Fruit fly (Drosophila melanogaster) whole organism, embryonic: ENCODE measurements around the gene CG46387.

Source experiments
- Ada2b ChIP-seq: fragments of 200-800 bp; sonication (Bioruptor generic); IDR thresholded peaks from 2 replicates; pipeline ENCODE4 v1.3.6; 2022; ENCODE audit warnings: missing biosample characterization, missing genetic modification characterization
- Blimp-1 ChIP-seq: fragments of 200-800 bp; sonication (Bioruptor generic); optimal IDR thresholded peaks from 3 replicates; lab custom pipeline; 2018; ENCODE audit warnings: missing biosample characterization, missing genetic modification characterization, mild to moderate bottlenecking, moderate library complexity, missing genetic modification reagents
- CG11504 ChIP-seq: fragments of 200-800 bp; sonication (Bioruptor generic); optimal IDR thresholded peaks from 3 replicates; lab custom pipeline; 2019; ENCODE audit warnings: missing biosample characterization, mild to moderate bottlenecking, missing genetic modification characterization, moderate library complexity
- CG11695 ChIP-seq: fragments of 200-800 bp; sonication (Bioruptor generic); IDR thresholded peaks from 3 replicates; pipeline ENCODE4 v1.3.6; 2022; ENCODE audit warnings: missing biosample characterization, missing genetic modification characterization
- CG16779 ChIP-seq: fragments of 200-800 bp; sonication (Bioruptor generic); IDR thresholded peaks from 2 replicates; pipeline ENCODE4 v1.3.6; 2022; ENCODE audit warnings: missing biosample characterization, missing genetic modification characterization
- CG1832 ChIP-seq: fragments of 200-800 bp; sonication (Bioruptor generic); optimal IDR thresholded peaks from 2 replicates; lab custom pipeline; 2017; ENCODE audit warnings: missing biosample characterization, mild to moderate bottlenecking, missing genetic modification characterization, inconsistent platforms
- CG2116 ChIP-seq: fragments of 200-800 bp; sonication (Bioruptor generic); optimal IDR thresholded peaks from 3 replicates; lab custom pipeline; 2018; ENCODE audit warnings: missing biosample characterization, mild to moderate bottlenecking, missing genetic modification characterization
- CG2199 ChIP-seq: fragments of 200-800 bp; sonication (Bioruptor generic); IDR thresholded peaks from 3 replicates; pipeline ENCODE4 v1.3.6; 2022; ENCODE audit warnings: missing biosample characterization, missing genetic modification characterization
- CG34224 ChIP-seq: fragments of 200-800 bp; sonication (Bioruptor generic); IDR thresholded peaks from 3 replicates; pipeline ENCODE4 v1.3.6; 2022; ENCODE audit warnings: missing biosample characterization, missing genetic modification characterization; ENCODE audit not compliant: partially characterized antibody
- CG42726 ChIP-seq: fragments of 200-800 bp; sonication (Bioruptor generic); IDR thresholded peaks from 2 replicates; pipeline ENCODE4 v1.3.6; 2022; ENCODE audit warnings: missing biosample characterization, missing genetic modification characterization; ENCODE audit not compliant: partially characterized antibody
- CG4730 ChIP-seq: fragments of 200-800 bp; sonication (Bioruptor generic); IDR thresholded peaks from 2 replicates; pipeline ENCODE4 v1.3.6; 2022; ENCODE audit warnings: missing biosample characterization, missing genetic modification characterization
- CG8924 ChIP-seq: fragments of 200-800 bp; optimal IDR thresholded peaks from 3 replicates; lab custom pipeline; 2019; ENCODE audit warnings: missing biosample characterization, mild to moderate bottlenecking, missing genetic modification characterization, moderate library complexity
- CG9876 ChIP-seq: fragments of 200-800 bp; sonication (Bioruptor generic); optimal IDR thresholded peaks from 2 replicates; lab custom pipeline; 2016; ENCODE audit warnings: missing biosample characterization, missing genetic modification characterization
- CrebB ChIP-seq: fragments of 200-800 bp; sonication (Bioruptor generic); optimal IDR thresholded peaks from 3 replicates; lab custom pipeline; 2018; ENCODE audit warnings: missing biosample characterization, mild to moderate bottlenecking, missing genetic modification characterization
- D19B ChIP-seq: fragments of 200-800 bp; sonication (Bioruptor generic); optimal IDR thresholded peaks from 2 replicates; lab custom pipeline; 2017; ENCODE audit warnings: missing biosample characterization, mild to moderate bottlenecking, missing genetic modification characterization
- Ets65A ChIP-seq: fragments of 200-800 bp; sonication (Bioruptor generic); peaks from one replicate; lab custom pipeline; 2016; ENCODE audit warnings: missing biosample characterization, missing genetic modification characterization
- Fer2 ChIP-seq: fragments of 200-800 bp; sonication (Bioruptor generic); optimal IDR thresholded peaks from 2 replicates; lab custom pipeline; 2018; ENCODE audit warnings: missing biosample characterization, mild to moderate bottlenecking, missing genetic modification characterization, moderate library complexity
- H2.0 ChIP-seq: fragments of 200-800 bp; sonication (Bioruptor generic); IDR thresholded peaks from 2 replicates; pipeline ENCODE4 v1.3.6; 2022; ENCODE audit warnings: missing biosample characterization, missing genetic modification characterization
- Hr78 ChIP-seq, 2 experiments: fragments of 200-800 bp in 1 of 2; fragments of >200 bp in 1 of 2; sonication (Bioruptor generic) in 1 of 2; optimal IDR thresholded peaks; 2 replicates each; lab custom pipeline; 2017 to 2019; ENCODE audit warnings: missing biosample characterization in 2 of 2, missing genetic modification characterization in 2 of 2, mild to moderate bottlenecking in 1 of 2, moderate library complexity in 1 of 2
- Kr ChIP-seq: fragments of 200-800 bp; sonication (Bioruptor generic); optimal IDR thresholded peaks from 2 replicates; lab custom pipeline; 2017; ENCODE audit warnings: missing biosample characterization, mild to moderate bottlenecking, missing genetic modification characterization
- Med ChIP-seq: fragments of 200-800 bp; sonication (Bioruptor generic); peaks from one replicate; lab custom pipeline; 2016; ENCODE audit warnings: missing biosample characterization, missing genetic modification characterization, mild to moderate bottlenecking, inconsistent platforms, moderate library complexity
- Sox102F ChIP-seq: fragments of 200-800 bp; sonication (Bioruptor generic); optimal IDR thresholded peaks from 2 replicates; lab custom pipeline; 2018; ENCODE audit warnings: missing biosample characterization, mild to moderate bottlenecking, missing genetic modification characterization, moderate library complexity
- ato ChIP-seq: fragments of 200-800 bp; sonication (Bioruptor generic); IDR thresholded peaks from 2 replicates; pipeline ENCODE4 v1.3.6; 2022; ENCODE audit warnings: missing biosample characterization, missing genetic modification characterization; ENCODE audit not compliant: partially characterized antibody
- bsh ChIP-seq, 2 experiments: fragments of 200-800 bp; sonication (Bioruptor generic); optimal IDR thresholded peaks; 2 replicates each; lab custom pipeline; 2017 to 2018; ENCODE audit warnings: mild to moderate bottlenecking in 2 of 2, missing biosample characterization in 2 of 2, missing genetic modification characterization in 2 of 2, moderate library complexity in 1 of 2
- chinmo ChIP-seq: fragments of 200-800 bp; sonication (Bioruptor generic); IDR thresholded peaks from 4 replicates; pipeline ENCODE4 v1.3.6; 2022; ENCODE audit warnings: missing biosample characterization, missing genetic modification characterization; ENCODE audit not compliant: partially characterized antibody
- crol ChIP-seq: fragments of 200-800 bp; sonication (Bioruptor generic); IDR thresholded peaks from 2 replicates; pipeline ENCODE4 v1.3.6; 2022; ENCODE audit warnings: missing biosample characterization, missing genetic modification characterization
- eve ChIP-seq, 2 experiments: fragments of >200 bp; optimal IDR thresholded peaks; 2 replicates each; lab custom pipeline; 2017; ENCODE audit warnings: missing biosample characterization in 2 of 2, missing genetic modification characterization in 2 of 2
- ftz-f1 ChIP-seq: fragments of 200-800 bp; sonication (Bioruptor generic); optimal IDR thresholded peaks from 2 replicates; lab custom pipeline; 2016; ENCODE audit warnings: missing biosample characterization, missing genetic modification characterization
- gem ChIP-seq: fragments of 200-800 bp; sonication (Bioruptor generic); optimal IDR thresholded peaks from 2 replicates; lab custom pipeline; 2019; ENCODE audit warnings: missing biosample characterization, mild to moderate bottlenecking, missing genetic modification characterization, moderate library complexity
- her ChIP-seq: fragments of 200-800 bp; sonication (Bioruptor generic); optimal IDR thresholded peaks from 2 replicates; lab custom pipeline; 2016; ENCODE audit warnings: missing biosample characterization, missing genetic modification characterization
- hkb ChIP-seq, 2 experiments: fragments of 200-800 bp in 1 of 2; fragments of >200 bp in 1 of 2; sonication (Bioruptor generic) in 1 of 2; IDR thresholded peaks in 1 of 2; optimal IDR thresholded peaks in 1 of 2; 2 replicates each; pipeline versions ENCODE4 v1.3.6 to Lab custom; 2017 to 2022; ENCODE audit warnings: missing biosample characterization in 1 of 2, missing genetic modification characterization in 1 of 2
- kni ChIP-seq: fragments of 200-800 bp; sonication (Bioruptor generic); optimal IDR thresholded peaks from 3 replicates; lab custom pipeline; 2017; ENCODE audit warnings: mild to moderate bottlenecking, missing biosample characterization, missing genetic modification reagents, missing genetic modification characterization
- nom ChIP-seq: fragments of 200-800 bp; sonication (Bioruptor generic); optimal IDR thresholded peaks from 2 replicates; lab custom pipeline; 2017; ENCODE audit warnings: missing biosample characterization, missing genetic modification characterization, mild to moderate bottlenecking, moderate library complexity, missing genetic modification reagents
- oc ChIP-seq: fragments of 200-800 bp; sonication (Bioruptor generic); optimal IDR thresholded peaks from 2 replicates; lab custom pipeline; 2018; ENCODE audit warnings: missing biosample characterization, mild to moderate bottlenecking, missing genetic modification characterization, moderate library complexity
- pfk ChIP-seq: fragments of 200-800 bp; sonication (Bioruptor generic); optimal IDR thresholded peaks from 2 replicates; lab custom pipeline; 2018; ENCODE audit warnings: missing biosample characterization, mild to moderate bottlenecking, missing genetic modification characterization, moderate library complexity
- phol ChIP-seq: fragments of 200-800 bp; sonication (Bioruptor generic); optimal IDR thresholded peaks from 3 replicates; lab custom pipeline; 2018; ENCODE audit warnings: missing biosample characterization, mild to moderate bottlenecking, missing genetic modification characterization, moderate library complexity
- pita ChIP-seq: fragments of 200-800 bp; sonication (Bioruptor generic); optimal IDR thresholded peaks from 2 replicates; lab custom pipeline; 2017; ENCODE audit warnings: missing biosample characterization, mild to moderate bottlenecking, missing genetic modification characterization
- pros ChIP-seq: fragments of 200-800 bp; sonication (Bioruptor generic); optimal IDR thresholded peaks from 3 replicates; lab custom pipeline; 2019; ENCODE audit warnings: missing biosample characterization, mild to moderate bottlenecking, missing genetic modification characterization, moderate library complexity
- sens ChIP-seq: fragments of 200-800 bp; sonication (Bioruptor generic); peaks from one replicate; lab custom pipeline; 2016; ENCODE audit warnings: missing biosample characterization, missing genetic modification characterization
- sr ChIP-seq: fragments of 200-800 bp; sonication (Bioruptor generic); IDR thresholded peaks from 3 replicates; pipeline ENCODE4 v1.3.6; 2022; ENCODE audit warnings: missing biosample characterization, missing genetic modification characterization
- toy ChIP-seq: fragments of 200-800 bp; sonication (Bioruptor generic); IDR thresholded peaks from 2 replicates; pipeline ENCODE4 v1.3.6; 2022; ENCODE audit warnings: missing biosample characterization, missing genetic modification characterization

Gene CG46387

DNA sequence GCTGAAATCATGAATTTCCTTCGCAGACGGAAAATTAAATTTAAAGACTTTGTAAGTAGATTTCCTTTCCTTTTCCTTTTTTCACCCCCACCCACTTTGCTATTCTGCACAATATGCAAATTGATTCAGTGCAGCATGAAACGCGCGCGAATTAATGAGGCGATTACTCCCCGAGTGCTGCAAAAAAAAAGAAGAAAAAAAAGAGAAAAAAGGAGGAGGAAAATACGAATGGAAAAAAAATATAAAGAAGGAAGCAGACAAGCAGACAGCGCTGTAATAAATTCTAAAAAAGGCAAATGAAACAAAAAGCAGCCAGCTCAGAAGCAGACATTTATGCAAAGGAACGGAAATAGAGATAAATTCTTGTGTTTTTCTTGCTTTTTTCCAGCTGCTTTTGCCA is 49.7 kb upstream of the CG46387 start (continued):
- TF ChIP-seq CG2116 (GFP tag; lab: Kevin White, UChicago) = no peak
- TF ChIP-seq kni (GFP tag; lab: Kevin White, UChicago) = no peak
- no peak for TF ChIP-seq CG1832

DNA sequence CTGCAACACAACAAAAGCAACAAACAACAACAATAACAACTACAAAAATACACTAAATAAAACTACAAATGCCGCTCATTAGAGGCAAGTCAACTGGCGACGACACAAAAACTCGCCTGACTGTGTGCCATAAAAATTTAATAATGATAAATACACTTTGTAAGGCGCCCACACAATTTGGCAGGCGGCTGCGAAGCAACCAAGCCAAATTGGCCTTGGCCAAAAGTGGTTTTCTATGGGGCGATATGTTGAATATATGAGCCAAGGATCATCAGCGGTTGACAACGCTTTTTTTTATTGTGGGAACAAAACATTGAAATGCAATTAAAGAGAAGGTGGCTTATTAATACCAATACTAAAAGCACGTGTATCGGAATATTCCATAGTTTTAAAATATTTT is 48.3 kb upstream of the CG46387 start:
- TF ChIP-seq toy (no peak), chinmo (GFP tag; lab: Robert Waterston, UW) (0 out of 4 replicates have a peak, but pooled peaks have one; percentile 50), sr (peak; percentile 87), Med (peak; percentile 69), ftz-f1 (GFP tag; lab: Kevin White, UChicago) (peak; percentile 49)

DNA sequence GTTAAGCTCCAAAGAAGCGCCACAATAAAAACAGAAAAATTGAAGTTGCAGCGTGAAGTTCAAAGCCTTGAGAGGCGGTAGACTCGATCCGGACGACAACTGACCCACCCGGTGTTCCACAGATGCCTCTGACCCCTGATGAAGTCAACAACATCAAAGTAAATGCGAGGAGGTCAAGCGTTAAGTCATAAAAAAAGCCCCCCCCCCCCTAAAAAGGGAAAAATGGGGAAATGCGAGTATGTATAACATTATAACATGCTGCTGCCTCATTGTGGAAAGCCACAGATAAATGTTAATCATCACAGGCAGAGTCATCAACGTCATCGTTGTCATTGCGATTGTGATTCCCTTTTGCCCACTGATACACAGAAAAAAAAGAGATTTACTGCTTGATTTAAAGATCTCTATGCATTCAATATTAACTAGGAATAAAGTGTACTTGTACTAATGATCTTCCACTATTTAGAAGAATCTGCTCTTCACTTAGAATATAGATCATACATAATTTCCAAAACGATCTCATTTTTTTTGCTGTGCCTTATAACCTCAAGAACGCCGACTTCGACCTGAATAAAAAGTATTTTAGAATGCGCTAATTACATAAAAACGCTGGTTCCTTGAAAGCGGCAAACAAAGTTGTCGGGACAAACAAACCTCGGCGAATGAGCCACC is 47.3 kb upstream of the CG46387 start:
- peak; percentile 7 for TF ChIP-seq phol (tag; lab: Kevin White, UChicago)
- no peak for TF ChIP-seq Fer2 (tag; lab: Kevin White, UChicago)
- peak; percentile 52; the same call in 1 of the 2 replicates for TF ChIP-seq crol (GFP tag; lab: Robert Waterston, UW)
- TF ChIP-seq H2.0 = 0 out of 2 replicates have a peak, but pooled peaks have one; percentile 6
- peak; percentile 17 for TF ChIP-seq Sox102F (GFP tag; lab: Kevin White, UChicago)
- peak; percentile 9 for TF ChIP-seq CG11504 (tag; lab: Kevin White, UChicago)
- TF ChIP-seq Med = peak; percentile 36
- no peak for TF ChIP-seq CrebB (tag; lab: Kevin White, UChicago)
- TF ChIP-seq Hr78 (GFP tag; optimal IDR thresholded peaks at IDR 0.05; lab: Kevin White, UChicago) = peak in 1 of 2 experiments; percentile 81
- 0 out of 4 replicates have a peak, but pooled peaks have one; percentile 25 for TF ChIP-seq chinmo (GFP tag; lab: Robert Waterston, UW)
- TF ChIP-seq pros (GFP tag; lab: Kevin White, UChicago) = peak; percentile 2
- TF ChIP-seq bsh (GFP tag; optimal IDR thresholded peaks at IDR 0.05; lab: Kevin White, UChicago) = peak in 1 of 2 experiments; percentile 12
- no peak for TF ChIP-seq CG16779 (GFP tag; lab: Robert Waterston, UW)
- TF ChIP-seq Blimp-1 (GFP tag; lab: Kevin White, UChicago) = no peak
- TF ChIP-seq sens (GFP tag; lab: Kevin White, UChicago) = peak; percentile 80
- TF ChIP-seq gem (tag; lab: Kevin White, UChicago) = peak; percentile 12
- TF ChIP-seq CG34224 = no peak

DNA sequence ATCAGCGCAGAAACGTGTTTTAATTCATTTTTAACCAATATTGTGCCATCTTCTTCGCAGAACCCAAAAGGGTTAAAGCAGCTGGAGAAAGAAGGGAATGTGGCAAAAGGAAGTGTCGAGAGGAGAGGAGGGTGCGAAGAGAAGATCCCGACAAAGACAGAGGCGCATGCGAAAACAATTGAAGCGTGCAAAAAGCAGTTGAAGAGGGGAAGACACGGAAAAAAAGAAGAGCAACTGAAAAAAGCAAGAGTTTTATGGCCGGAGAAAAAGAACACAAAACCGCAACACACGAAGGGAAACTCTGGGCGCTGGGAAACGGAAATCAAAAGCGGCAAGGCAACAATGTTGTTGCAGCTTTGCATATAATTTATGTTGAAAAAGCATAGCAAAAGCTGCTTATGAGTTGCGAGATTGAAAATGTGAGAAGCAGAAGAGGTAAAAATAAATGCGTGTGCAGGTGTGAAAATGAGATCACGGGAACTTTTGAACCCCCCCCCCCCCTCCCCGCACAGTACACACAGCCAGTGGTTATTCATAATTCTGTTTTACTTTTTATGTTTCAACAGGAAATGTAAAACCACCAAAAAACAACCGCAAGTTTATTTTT is 45.2 kb upstream of the CG46387 start:
- 0 out of 3 replicates have a peak, but pooled peaks have one; percentile 29 for TF ChIP-seq CG11695
- TF ChIP-seq CG2199 (GFP tag; lab: Robert Waterston, UW) = 0 out of 3 replicates have a peak, but pooled peaks have one; percentile 28
- TF ChIP-seq ato (GFP tag; lab: Robert Waterston, UW) = no peak
- TF ChIP-seq Ada2b = 0 out of 2 replicates have a peak, but pooled peaks have one; percentile 15
- TF ChIP-seq CG11504 (tag; lab: Kevin White, UChicago) = peak; percentile 15
- TF ChIP-seq D19B (GFP tag; lab: Kevin White, UChicago) = no peak
- no peak for TF ChIP-seq pfk (GFP tag; lab: Kevin White, UChicago)
- 0 out of 2 replicates have a peak, but pooled peaks have one; percentile 12 for TF ChIP-seq CG42726 (GFP tag; lab: Robert Waterston, UW)
- TF ChIP-seq CG9876 (GFP tag; lab: Kevin White, UChicago) = no peak
- no peak for TF ChIP-seq pita
- peak; percentile 46 for TF ChIP-seq nom (GFP tag; lab: Kevin White, UChicago)
- TF ChIP-seq Med = peak; percentile 20
- TF ChIP-seq oc (tag; lab: Kevin White, UChicago) = peak; percentile 43
- no peak for TF ChIP-seq hkb (optimal IDR thresholded peaks at IDR 0.05; lab: Kevin White, UChicago)
- TF ChIP-seq hkb (GFP tag; IDR thresholded peaks at IDR 0.05; lab: Robert Waterston, UW) = 0 out of 2 replicates have a peak, but pooled peaks have one; percentile 31
- TF ChIP-seq eve (GFP tag; optimal IDR thresholded peaks at IDR 0.05; lab: Kevin White, UChicago) = peak in 1 of 2 experiments; percentile 71
- no peak for TF ChIP-seq her (GFP tag; lab: Kevin White, UChicago)
- TF ChIP-seq Kr (GFP tag; lab: Kevin White, UChicago) = peak; percentile 47
- no peak for TF ChIP-seq CG4730 (GFP tag; lab: Robert Waterston, UW)
- peak; percentile 4 for TF ChIP-seq sens (GFP tag; lab: Kevin White, UChicago)
- peak; percentile 80 for TF ChIP-seq Ets65A
- TF ChIP-seq CG8924 (tag; lab: Kevin White, UChicago) = no peak
